Worm (Caenorhabditis elegans): ENCODE results near the gene Y66C5A.1.

Gene Y66C5A.1

ce11 chrX:14500422-14501058 lies 45.2 kb upstream of the Y66C5A.1 start (continued):
- TF ChIP-seq php-3 (GFP tag; IDR thresholded peaks at IDR 0.05) (peak; percentile 99), nhr-11 (tag; optimal IDR thresholded peaks at IDR 0.05) (no peak), lin-1 (GFP tag; IDR thresholded peaks at IDR 0.05) (peak; percentile 86), T20F7.1 (GFP tag; optimal IDR thresholded peaks at IDR 0.05) (peak; percentile 54), ztf-7 (tag; optimal IDR thresholded peaks at IDR 0.05) (peak; percentile 2)

ce11 chrX:14499830-14500409 lies 44.6 kb upstream of the Y66C5A.1 start:
- TF ChIP-seq dmd-6 (GFP tag; IDR thresholded peaks at IDR 0.05) (peak; percentile 41), ZK546.5 (tag; optimal IDR thresholded peaks at IDR 0.05) (no peak), pqm-1 (tag; optimal IDR thresholded peaks at IDR 0.05) (no peak), nhr-10 (tag; optimal IDR thresholded peaks at IDR 0.05) (no peak), nhr-25 (tag; optimal IDR thresholded peaks at IDR 0.05; ENCODE audit: borderline replicate concordance, insufficient read depth) (peak; percentile 8), zag-1 (tag; optimal IDR thresholded peaks at IDR 0.05) (no peak), ztf-11 (tag; optimal IDR thresholded peaks at IDR 0.05) (no peak), Y48G9A.11 (GFP tag; IDR thresholded peaks at IDR 0.05) (no peak), hlh-30 (tag; optimal IDR thresholded peaks at IDR 0.05; ENCODE audit: insufficient read depth) (peak; percentile 86), nhr-28 (tag; optimal IDR thresholded peaks at IDR 0.05) (peak; percentile 60), tag-97 (GFP tag; IDR thresholded peaks at IDR 0.05) (no peak), tra-1 (GFP tag; IDR thresholded peaks at IDR 0.05) (peak; percentile 45; the same call in 1 of the 2 replicates), ces-1 (GFP tag; optimal IDR thresholded peaks at IDR 0.05) (no peak), hmg-1.1 (GFP tag; IDR thresholded peaks at IDR 0.05) (no peak), F10B5.3 (tag; optimal IDR thresholded peaks at IDR 0.05) (no peak), F49E8.2 (tag; optimal IDR thresholded peaks at IDR 0.05; ENCODE audit: borderline replicate concordance) (no peak), aha-1 (tag) (peak; percentile 90), gei-8 (GFP tag; optimal IDR thresholded peaks at IDR 0.05) (no peak), snpc-4 (tag; optimal IDR thresholded peaks at IDR 0.05) (no peak), hlh-11 (tag; optimal IDR thresholded peaks at IDR 0.05) (peak; percentile 11), madf-5 (GFP tag; IDR thresholded peaks at IDR 0.05) (no peak), nhr-48 (tag; optimal IDR thresholded peaks at IDR 0.05) (peak; percentile 4), pha-4 (GFP tag; IDR thresholded peaks at IDR 0.05) (no peak), pha-4 (tag; optimal IDR thresholded peaks at IDR 0.05) (no peak), mep-1 (tag; optimal IDR thresholded peaks at IDR 0.05) (no peak), dmd-9 (GFP tag; IDR thresholded peaks at IDR 0.05) (no peak), daf-16 (GFP tag; optimal IDR thresholded peaks at IDR 0.05) (no peak), daf-16 (tag; optimal IDR thresholded peaks at IDR 0.05) (no peak), ceh-28 (tag; optimal IDR thresholded peaks at IDR 0.05) (no peak), F37D6.2 (tag; optimal IDR thresholded peaks at IDR 0.05) (no peak), nhr-6 (tag; optimal IDR thresholded peaks at IDR 0.05) (no peak), mes-2 (tag; optimal IDR thresholded peaks at IDR 0.05; ENCODE audit: poor library complexity, severe bottlenecking) (no peak), duxl-1 (tag; optimal IDR thresholded peaks at IDR 0.05; ENCODE audit: poor library complexity) (no peak), nhr-41 (GFP tag; IDR thresholded peaks at IDR 0.05) (no peak), lsy-2 (tag; optimal IDR thresholded peaks at IDR 0.05) (peak in 1 of 2 experiments; percentile 27), mdl-1 (tag; optimal IDR thresholded peaks at IDR 0.05) (peak in 1 of 2 experiments; percentile 45), aly-2 (tag; optimal IDR thresholded peaks at IDR 0.05) (no peak), unc-62 (GFP tag; optimal IDR thresholded peaks at IDR 0.05 in 1 of 2) (peak in 1 of 2 experiments; percentile 97), unc-62 (tag; optimal IDR thresholded peaks at IDR 0.05) (no peak), ceh-82 (tag; optimal IDR thresholded peaks at IDR 0.05) (no peak), cey-2 (tag; optimal IDR thresholded peaks at IDR 0.05; ENCODE audit: borderline replicate concordance, insufficient read depth) (no peak), D1046.2 (GFP tag; IDR thresholded peaks at IDR 0.05) (no peak), madf-9 (GFP tag; conservative IDR thresholded peaks at IDR 0.05) (no peak), unc-130 (GFP tag; optimal IDR thresholded peaks at IDR 0.05) (no peak)

Data from whole organism, L4 larva.